Worm (Caenorhabditis elegans): ENCODE results near the gene xpd-1.
A peak's percentile ranks its signal among the peaks of the same experiment; 100 is the strongest.

xpd-1 gene

DNA sequence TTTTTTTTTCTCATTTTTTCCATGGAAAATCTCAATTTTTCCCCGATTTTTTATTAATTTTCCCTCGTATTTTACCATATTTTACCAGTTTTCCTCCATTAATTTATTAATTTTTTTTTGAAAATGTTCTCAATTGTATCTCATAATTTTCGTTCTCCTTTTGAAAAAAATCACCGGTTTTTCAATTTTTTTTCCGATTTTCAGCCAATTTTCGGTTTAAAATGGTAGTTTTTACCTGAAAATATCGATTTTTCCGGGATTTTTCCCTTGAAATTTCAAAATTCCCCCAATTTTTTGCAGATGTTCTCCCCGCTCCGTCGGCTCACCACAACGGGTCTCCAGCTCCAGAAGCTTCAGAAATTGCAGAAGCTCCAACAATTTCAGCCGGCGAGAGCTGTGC, 18.9 kb downstream of the xpd-1 start, which contains the start of gene taco-1:
TSS of gene taco-1 (plus strand) at position 301 of the 400 bp plus-strand sequence.
- no peak for TF ChIP-seq tab-1 (GFP tag; IDR thresholded peaks at IDR 0.05)
- no peak for TF ChIP-seq ztf-23 (GFP tag; IDR thresholded peaks at IDR 0.05)
- no peak for TF ChIP-seq cog-1 (tag; optimal IDR thresholded peaks at IDR 0.05)
- no peak for TF ChIP-seq T22C8.4 (GFP tag; IDR thresholded peaks at IDR 0.05)
- TF ChIP-seq ref-1 (GFP tag; conservative IDR thresholded peaks at IDR 0.05), result no peak
- no peak for TF ChIP-seq klf-2 (GFP tag; conservative IDR thresholded peaks at IDR 0.05)
- no peak for TF ChIP-seq flt-1 (GFP tag; IDR thresholded peaks at IDR 0.05)
- TF ChIP-seq ztf-29 (GFP tag; IDR thresholded peaks at IDR 0.05), result no peak
- no peak for TF ChIP-seq med-1 (GFP tag; optimal IDR thresholded peaks at IDR 0.05; ENCODE audit: insufficient read depth)

DNA sequence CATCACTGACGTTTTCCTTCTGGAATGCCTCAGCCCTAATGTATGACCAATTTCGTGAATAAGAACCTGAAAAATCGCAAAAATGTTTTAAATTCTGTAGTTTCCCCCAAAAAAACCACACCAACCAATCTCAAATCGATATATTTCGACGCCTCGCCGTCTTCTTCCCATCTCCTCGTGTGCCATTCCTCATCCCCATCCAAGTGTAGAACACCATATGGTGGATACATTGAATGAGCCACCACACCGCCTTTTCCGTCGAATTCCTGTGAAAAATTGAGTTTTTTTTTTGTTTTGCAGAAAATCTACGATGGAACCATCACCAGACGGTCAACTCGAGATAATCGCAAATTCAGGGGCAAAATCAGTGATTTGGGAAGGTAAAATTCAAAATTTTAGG, 27.4 kb downstream of the xpd-1 start, which contains the start of gene Y50D7A.1:
TSS of gene Y50D7A.1 (plus strand) at position 301 of the 400 bp plus-strand sequence.
- TF ChIP-seq tab-1 (GFP tag; IDR thresholded peaks at IDR 0.05) (no peak), klf-2 (GFP tag; conservative IDR thresholded peaks at IDR 0.05) (no peak), T22C8.4 (GFP tag; IDR thresholded peaks at IDR 0.05) (no peak), med-1 (GFP tag; optimal IDR thresholded peaks at IDR 0.05; ENCODE audit: insufficient read depth) (no peak), ref-1 (GFP tag; conservative IDR thresholded peaks at IDR 0.05) (no peak), cog-1 (tag; optimal IDR thresholded peaks at IDR 0.05) (no peak)

DNA sequence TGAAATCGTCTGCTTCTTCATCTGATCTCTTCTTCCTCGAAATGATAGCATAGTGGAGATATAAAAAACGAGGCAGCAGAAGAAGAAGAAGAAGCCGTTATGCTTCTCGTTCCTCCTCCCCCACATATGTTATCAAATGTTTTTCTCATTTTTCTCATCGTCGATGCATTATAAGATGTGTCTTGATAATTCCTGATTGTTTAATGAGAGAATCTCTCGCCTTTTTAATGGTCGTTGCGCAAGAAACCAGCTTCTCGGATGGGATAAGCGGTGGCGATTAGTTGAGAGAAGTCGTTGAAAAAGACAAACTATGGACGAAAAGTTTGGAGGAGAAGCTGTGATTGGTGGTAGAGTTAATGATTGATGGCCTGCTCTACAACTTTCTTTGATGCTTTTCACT, 29.6 kb downstream of the xpd-1 start, which contains the start of gene Y50D7A.13:
TSS of gene Y50D7A.13 (minus strand) at position 101 of the 400 bp plus-strand sequence.
- TF ChIP-seq ref-1 (GFP tag; conservative IDR thresholded peaks at IDR 0.05), result no peak
- no peak for TF ChIP-seq ztf-23 (GFP tag; IDR thresholded peaks at IDR 0.05)
- no peak for TF ChIP-seq flt-1 (GFP tag; IDR thresholded peaks at IDR 0.05)
- no peak for TF ChIP-seq ztf-29 (GFP tag; IDR thresholded peaks at IDR 0.05)
- no peak for TF ChIP-seq tab-1 (GFP tag; IDR thresholded peaks at IDR 0.05)
- no peak for TF ChIP-seq klf-2 (GFP tag; conservative IDR thresholded peaks at IDR 0.05)
- no peak for TF ChIP-seq T22C8.4 (GFP tag; IDR thresholded peaks at IDR 0.05)
- no peak for TF ChIP-seq cog-1 (tag; optimal IDR thresholded peaks at IDR 0.05)
- TF ChIP-seq med-1 (GFP tag; optimal IDR thresholded peaks at IDR 0.05; ENCODE audit: insufficient read depth), result no peak

DNA sequence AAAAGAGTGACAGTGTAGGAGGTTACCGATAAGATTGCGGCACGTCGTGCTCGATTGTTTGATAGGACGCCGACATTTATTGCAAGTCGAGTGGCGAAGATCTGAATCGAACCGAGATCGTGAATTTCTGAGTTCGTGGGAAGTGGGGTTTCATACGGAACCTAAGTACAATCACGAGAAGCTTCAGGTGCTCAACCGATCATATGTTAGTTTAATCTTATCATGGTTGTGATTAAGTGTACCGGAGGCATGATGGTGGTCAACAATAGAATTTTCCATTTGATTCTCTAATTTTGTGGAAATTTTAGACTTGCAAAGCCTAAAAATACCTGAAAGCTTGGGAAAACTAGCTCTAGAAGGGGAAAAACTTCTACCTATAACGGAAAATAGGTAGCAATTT, 33.6 kb downstream of the xpd-1 start, which contains the start of gene ads-1:
TSS of gene ads-1 (minus strand) at position 101 of the 400 bp plus-strand sequence.
- TF ChIP-seq cog-1 (tag; optimal IDR thresholded peaks at IDR 0.05), result no peak
- TF ChIP-seq tab-1 (GFP tag; IDR thresholded peaks at IDR 0.05), result no peak
- no peak for TF ChIP-seq T22C8.4 (GFP tag; IDR thresholded peaks at IDR 0.05)
- TF ChIP-seq flt-1 (GFP tag; IDR thresholded peaks at IDR 0.05), result no peak
- no peak for TF ChIP-seq ref-1 (GFP tag; conservative IDR thresholded peaks at IDR 0.05)
- TF ChIP-seq ztf-23 (GFP tag; IDR thresholded peaks at IDR 0.05), result no peak
- no peak for TF ChIP-seq ztf-29 (GFP tag; IDR thresholded peaks at IDR 0.05)
- TF ChIP-seq klf-2 (GFP tag; conservative IDR thresholded peaks at IDR 0.05), result no peak
- no peak for TF ChIP-seq med-1 (GFP tag; optimal IDR thresholded peaks at IDR 0.05; ENCODE audit: insufficient read depth)

DNA sequence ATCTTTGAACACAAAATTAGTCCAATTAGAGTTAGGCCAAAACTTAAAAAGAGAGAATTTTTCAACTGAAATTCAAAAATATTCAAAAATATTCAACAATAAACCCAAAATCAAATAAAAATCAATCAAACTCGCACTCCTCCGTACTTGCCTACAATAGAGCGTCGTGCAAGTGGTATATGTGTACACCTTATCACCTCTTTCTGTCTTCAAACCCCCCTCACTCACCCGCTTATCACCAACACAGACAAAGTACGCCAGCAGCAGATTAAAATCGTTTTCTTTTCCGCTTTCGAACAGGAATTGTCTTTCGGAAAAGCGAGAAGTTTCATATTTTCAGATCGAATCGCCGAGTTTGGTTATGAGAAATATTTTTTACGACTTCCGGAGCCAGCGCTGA, 34.3 kb downstream of the xpd-1 start:
- TF ChIP-seq ztf-23 (GFP tag; IDR thresholded peaks at IDR 0.05) (no peak), ztf-29 (GFP tag; IDR thresholded peaks at IDR 0.05) (no peak), med-1 (GFP tag; optimal IDR thresholded peaks at IDR 0.05; ENCODE audit: insufficient read depth) (no peak)

DNA sequence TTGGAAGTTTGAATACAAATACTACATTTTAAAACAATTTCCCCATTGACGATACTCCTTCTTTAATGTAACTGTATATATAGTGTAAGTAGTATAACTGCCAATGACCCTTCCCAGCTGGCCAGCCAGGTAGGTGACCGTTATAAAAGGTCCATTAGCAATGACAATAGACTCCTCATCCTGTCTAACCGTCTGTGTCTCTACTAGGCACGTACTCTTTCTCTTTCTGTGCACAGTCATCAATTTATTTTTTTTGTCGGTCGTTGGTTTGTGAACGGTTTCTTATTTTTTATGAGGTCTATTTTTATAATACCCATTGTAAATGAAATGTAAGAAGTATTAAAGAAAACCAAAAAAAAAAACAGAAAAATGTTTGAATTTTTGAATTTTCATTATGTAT, 39.7 kb downstream of the xpd-1 start:
- TF ChIP-seq klf-2 (GFP tag; conservative IDR thresholded peaks at IDR 0.05) (no peak), ztf-23 (GFP tag; IDR thresholded peaks at IDR 0.05) (no peak), med-1 (GFP tag; optimal IDR thresholded peaks at IDR 0.05; ENCODE audit: insufficient read depth) (no peak), tab-1 (GFP tag; IDR thresholded peaks at IDR 0.05) (no peak), flt-1 (GFP tag; IDR thresholded peaks at IDR 0.05) (0 out of 2 replicates have a peak, but pooled peaks have one; percentile 24), cog-1 (tag; optimal IDR thresholded peaks at IDR 0.05) (no peak)

DNA sequence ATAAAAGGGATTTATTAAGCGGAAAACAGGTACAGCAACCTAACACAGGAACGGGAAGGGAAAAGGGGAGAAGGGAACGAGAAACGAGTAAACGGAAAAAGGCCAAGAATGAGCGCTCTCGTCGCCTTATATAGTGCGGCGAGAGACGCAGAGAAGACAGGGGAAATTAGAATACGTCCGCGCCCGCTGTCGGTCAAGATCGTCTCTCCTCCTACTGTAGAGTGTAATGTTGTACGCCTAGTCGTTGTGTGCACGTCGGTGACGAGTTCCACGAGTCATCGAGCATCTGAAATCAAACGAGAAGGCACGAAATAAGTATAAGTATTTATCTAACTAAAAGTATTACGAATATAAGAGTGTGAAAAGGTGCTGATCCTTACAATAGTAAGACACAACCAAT, 46.3 kb downstream of the xpd-1 start:
- TF ChIP-seq cog-1 (tag; optimal IDR thresholded peaks at IDR 0.05), result no peak
- no peak for TF ChIP-seq T22C8.4 (GFP tag; IDR thresholded peaks at IDR 0.05)
- TF ChIP-seq ztf-23 (GFP tag; IDR thresholded peaks at IDR 0.05), result no peak
- no peak for TF ChIP-seq med-1 (GFP tag; optimal IDR thresholded peaks at IDR 0.05; ENCODE audit: insufficient read depth)
- no peak for TF ChIP-seq ztf-29 (GFP tag; IDR thresholded peaks at IDR 0.05)
- no peak for TF ChIP-seq tab-1 (GFP tag; IDR thresholded peaks at IDR 0.05)
- TF ChIP-seq klf-2 (GFP tag; conservative IDR thresholded peaks at IDR 0.05), result no peak
- no peak for TF ChIP-seq ref-1 (GFP tag; conservative IDR thresholded peaks at IDR 0.05)
- TF ChIP-seq flt-1 (GFP tag; IDR thresholded peaks at IDR 0.05), result no peak

DNA sequence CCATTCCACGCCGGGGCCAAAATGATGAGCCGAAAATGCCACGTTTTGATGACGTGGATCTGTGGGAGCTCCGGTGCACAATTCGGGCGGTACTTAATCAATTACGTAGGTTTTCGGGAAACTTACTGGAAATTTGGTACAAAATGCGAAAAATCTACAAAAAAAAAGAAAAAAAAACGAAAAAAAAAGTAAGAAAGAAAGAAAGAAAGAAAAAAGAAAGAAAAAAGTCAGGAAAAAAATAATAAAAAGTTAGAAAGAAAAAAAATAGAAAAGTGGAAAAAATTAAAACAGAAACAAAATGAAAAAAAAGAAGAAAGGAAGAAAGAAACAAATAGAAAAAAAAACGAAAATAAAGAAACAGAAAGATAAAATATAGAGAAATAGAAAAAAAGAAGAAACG, 48.0 kb downstream of the xpd-1 start:
- no peak for TF ChIP-seq ztf-23 (GFP tag; IDR thresholded peaks at IDR 0.05)

DNA sequence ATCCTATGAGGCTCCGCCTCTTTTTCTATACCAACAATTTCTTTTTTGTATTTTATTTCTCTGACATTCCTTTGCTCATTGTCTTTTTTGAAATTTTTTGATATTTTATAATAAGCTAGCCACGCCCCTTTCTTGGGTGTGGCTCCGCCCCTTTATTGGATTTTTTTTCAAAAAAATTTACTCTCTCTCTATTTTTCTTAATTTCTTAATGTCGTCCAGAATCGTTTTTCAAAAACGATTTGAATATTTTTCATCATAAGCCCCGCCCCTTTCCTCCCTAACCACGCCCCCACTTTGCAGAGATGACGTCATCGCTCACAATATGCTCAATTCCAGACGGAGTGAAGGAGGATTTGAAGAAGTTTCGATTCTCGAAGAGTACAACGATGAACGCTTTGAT, 50.3 kb downstream of the xpd-1 start, which contains the start of gene Y50D7A.10:
TSS of gene Y50D7A.10 (plus strand) at position 301 of the 400 bp plus-strand sequence.
- TF ChIP-seq tab-1 (GFP tag; IDR thresholded peaks at IDR 0.05) (no peak), ztf-29 (GFP tag; IDR thresholded peaks at IDR 0.05) (no peak), ref-1 (GFP tag; conservative IDR thresholded peaks at IDR 0.05) (no peak), med-1 (GFP tag; optimal IDR thresholded peaks at IDR 0.05; ENCODE audit: insufficient read depth) (no peak), klf-2 (GFP tag; conservative IDR thresholded peaks at IDR 0.05) (no peak), ztf-23 (GFP tag; IDR thresholded peaks at IDR 0.05) (no peak), cog-1 (tag; optimal IDR thresholded peaks at IDR 0.05) (no peak), flt-1 (GFP tag; IDR thresholded peaks at IDR 0.05) (no peak), T22C8.4 (GFP tag; IDR thresholded peaks at IDR 0.05) (no peak)

Data from whole organism, midembryonic.